Worm (Caenorhabditis elegans): Measurements from ENCODE around the gene tomm-70.

DNA sequence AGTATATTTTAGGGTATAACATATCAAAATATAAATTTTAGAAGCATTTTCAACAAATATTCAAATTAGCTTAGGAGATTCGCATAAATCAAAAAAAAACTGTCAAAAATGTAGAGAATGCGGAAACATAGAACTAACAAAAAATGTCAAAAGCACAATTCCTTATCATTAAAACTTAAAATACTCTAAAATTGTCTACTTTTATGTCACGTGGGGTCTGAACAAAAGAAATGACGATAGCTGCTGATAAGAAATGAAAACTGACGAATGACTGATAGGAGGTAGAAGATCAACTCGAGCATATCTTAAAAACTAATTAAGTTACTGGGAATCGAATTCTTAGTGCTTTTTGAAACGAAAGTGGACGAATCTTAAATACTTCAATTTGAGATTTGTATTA, 20.9 kb downstream of the tomm-70 start:
- TF ChIP-seq blmp-1 (tag; optimal IDR thresholded peaks at IDR 0.05) (no peak), unc-62 (GFP tag; optimal IDR thresholded peaks at IDR 0.05) (no peak), ztf-11 (tag; optimal IDR thresholded peaks at IDR 0.05) (no peak), mab-5 (tag; optimal IDR thresholded peaks at IDR 0.05) (no peak), nhr-76 (tag; optimal IDR thresholded peaks at IDR 0.05) (no peak), ces-1 (GFP tag; optimal IDR thresholded peaks at IDR 0.05) (no peak), ceh-43 (GFP tag; optimal IDR thresholded peaks at IDR 0.05) (no peak), unc-39 (tag; optimal IDR thresholded peaks at IDR 0.05) (no peak), nhr-237 (tag; optimal IDR thresholded peaks at IDR 0.05) (no peak), snpc-4 (tag; optimal IDR thresholded peaks at IDR 0.05) (no peak), mep-1 (tag; optimal IDR thresholded peaks at IDR 0.05) (no peak)

Measured in whole organism, mixed stage, embryonic.